Worm (Caenorhabditis elegans): ENCODE results near the gene F53H4.2.

F53H4.2 gene

DNA sequence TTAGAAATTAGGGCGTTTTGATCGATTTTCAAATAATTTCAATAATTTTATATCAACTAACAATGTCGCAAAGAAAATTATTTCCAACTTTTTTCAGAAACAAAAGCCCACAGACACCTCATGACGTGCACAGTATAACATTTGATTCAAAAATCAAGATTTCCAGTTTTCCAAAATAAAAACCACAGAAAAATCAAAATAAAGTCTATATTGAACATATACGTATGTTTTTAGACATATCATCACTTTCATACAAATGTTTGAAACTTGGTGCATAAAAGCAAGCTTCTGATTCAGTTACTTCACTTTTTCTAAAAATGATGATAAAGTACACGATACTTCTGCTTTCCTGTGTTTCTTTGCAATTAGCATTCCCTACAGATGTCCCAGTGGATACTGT lies at the start of gene F53H4.2:
Gene F53H4.2, plus strand, starts transcription at position 301 of the 400 bp plus-strand sequence.
- TF ChIP-seq ztf-23 (GFP tag; IDR thresholded peaks at IDR 0.05) (no peak), T22C8.4 (GFP tag; IDR thresholded peaks at IDR 0.05) (no peak), tab-1 (GFP tag; IDR thresholded peaks at IDR 0.05) (no peak), flt-1 (GFP tag; IDR thresholded peaks at IDR 0.05) (no peak), cog-1 (tag; optimal IDR thresholded peaks at IDR 0.05) (no peak), ref-1 (GFP tag; conservative IDR thresholded peaks at IDR 0.05) (no peak), med-1 (GFP tag; optimal IDR thresholded peaks at IDR 0.05; ENCODE audit: insufficient read depth) (no peak), ztf-29 (GFP tag; IDR thresholded peaks at IDR 0.05) (no peak), klf-2 (GFP tag; conservative IDR thresholded peaks at IDR 0.05) (no peak)

DNA sequence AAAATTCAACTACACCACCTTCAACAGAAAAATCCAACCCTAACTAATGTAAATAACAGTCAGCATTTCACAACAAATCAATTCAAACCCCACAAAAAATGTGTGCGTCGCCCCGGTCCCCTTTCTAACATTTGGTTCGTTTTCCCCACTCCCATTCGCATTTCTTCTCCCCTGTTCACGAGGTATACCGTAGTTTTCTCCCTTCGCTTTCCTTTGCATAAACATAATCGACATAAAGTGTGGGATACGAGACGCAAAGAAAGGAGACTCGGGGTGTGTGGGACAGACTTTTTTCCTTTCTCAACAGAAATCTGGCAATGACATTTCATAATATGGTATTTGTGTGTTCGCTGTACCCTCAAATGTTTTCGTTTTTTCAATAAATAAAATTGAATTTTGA lies 45.6 kb upstream of the F53H4.2 start:
- no peak for TF ChIP-seq T22C8.4 (GFP tag; IDR thresholded peaks at IDR 0.05)
- TF ChIP-seq ztf-29 (GFP tag; IDR thresholded peaks at IDR 0.05): no peak
- TF ChIP-seq tab-1 (GFP tag; IDR thresholded peaks at IDR 0.05): no peak
- TF ChIP-seq ref-1 (GFP tag; conservative IDR thresholded peaks at IDR 0.05): no peak
- TF ChIP-seq flt-1 (GFP tag; IDR thresholded peaks at IDR 0.05): no peak
- TF ChIP-seq med-1 (GFP tag; optimal IDR thresholded peaks at IDR 0.05; ENCODE audit: insufficient read depth): no peak
- no peak for TF ChIP-seq ztf-23 (GFP tag; IDR thresholded peaks at IDR 0.05)
- no peak for TF ChIP-seq cog-1 (tag; optimal IDR thresholded peaks at IDR 0.05)
- TF ChIP-seq klf-2 (GFP tag; conservative IDR thresholded peaks at IDR 0.05): no peak

DNA sequence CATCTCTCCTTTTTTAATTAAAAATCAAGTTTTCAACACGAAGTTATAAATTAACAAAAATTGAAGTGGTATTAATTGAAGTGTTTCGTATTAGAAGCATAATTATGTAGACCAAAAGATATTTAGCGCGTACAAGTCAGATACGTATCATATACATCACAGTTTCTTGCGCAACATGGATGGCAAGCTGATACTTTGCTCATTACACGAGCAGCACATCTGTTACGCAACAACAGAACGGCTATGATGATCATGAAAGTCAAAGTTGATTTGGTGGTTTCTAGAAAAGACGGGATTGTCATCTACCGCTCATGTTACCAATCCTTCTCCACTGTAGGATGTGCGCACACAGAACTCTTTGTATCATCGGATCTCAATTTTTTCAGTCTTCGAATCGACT lies 42.4 kb upstream of the F53H4.2 start:
- TF ChIP-seq cog-1 (tag; optimal IDR thresholded peaks at IDR 0.05) (no peak), tab-1 (GFP tag; IDR thresholded peaks at IDR 0.05) (no peak), ref-1 (GFP tag; conservative IDR thresholded peaks at IDR 0.05) (no peak), klf-2 (GFP tag; conservative IDR thresholded peaks at IDR 0.05) (no peak), T22C8.4 (GFP tag; IDR thresholded peaks at IDR 0.05) (no peak), flt-1 (GFP tag; IDR thresholded peaks at IDR 0.05) (no peak), ztf-29 (GFP tag; IDR thresholded peaks at IDR 0.05) (no peak), ztf-23 (GFP tag; IDR thresholded peaks at IDR 0.05) (no peak), med-1 (GFP tag; optimal IDR thresholded peaks at IDR 0.05; ENCODE audit: insufficient read depth) (no peak)

DNA sequence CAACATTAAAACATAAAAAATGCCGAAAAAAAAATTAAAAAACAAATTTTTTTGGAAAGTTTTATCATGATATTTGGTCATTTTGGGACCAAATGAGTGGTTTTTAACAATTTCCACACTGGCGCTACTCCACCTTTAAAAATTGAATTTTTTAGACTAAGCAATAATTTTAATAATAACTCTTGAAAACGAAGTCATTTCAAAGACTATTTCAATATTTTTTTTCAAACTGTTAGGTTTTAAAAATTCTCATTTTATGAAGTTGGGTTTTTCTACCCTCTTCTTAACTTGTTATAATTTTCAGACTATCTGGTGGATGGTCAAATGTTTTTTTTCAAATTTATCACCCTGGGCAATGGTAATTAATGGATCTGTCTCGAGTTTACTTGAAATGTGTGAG lies 34.8 kb upstream of the F53H4.2 start, which contains the start of gene Y7A5A.8:
Gene Y7A5A.8, plus strand, starts transcription at position 301 of the 400 bp plus-strand sequence.
- no peak for TF ChIP-seq ref-1 (GFP tag; conservative IDR thresholded peaks at IDR 0.05)
- no peak for TF ChIP-seq klf-2 (GFP tag; conservative IDR thresholded peaks at IDR 0.05)
- TF ChIP-seq ztf-23 (GFP tag; IDR thresholded peaks at IDR 0.05): no peak
- TF ChIP-seq ztf-29 (GFP tag; IDR thresholded peaks at IDR 0.05): no peak
- TF ChIP-seq tab-1 (GFP tag; IDR thresholded peaks at IDR 0.05): no peak
- no peak for TF ChIP-seq T22C8.4 (GFP tag; IDR thresholded peaks at IDR 0.05)
- TF ChIP-seq flt-1 (GFP tag; IDR thresholded peaks at IDR 0.05): no peak
- TF ChIP-seq med-1 (GFP tag; optimal IDR thresholded peaks at IDR 0.05; ENCODE audit: insufficient read depth): no peak
- TF ChIP-seq cog-1 (tag; optimal IDR thresholded peaks at IDR 0.05): no peak

DNA sequence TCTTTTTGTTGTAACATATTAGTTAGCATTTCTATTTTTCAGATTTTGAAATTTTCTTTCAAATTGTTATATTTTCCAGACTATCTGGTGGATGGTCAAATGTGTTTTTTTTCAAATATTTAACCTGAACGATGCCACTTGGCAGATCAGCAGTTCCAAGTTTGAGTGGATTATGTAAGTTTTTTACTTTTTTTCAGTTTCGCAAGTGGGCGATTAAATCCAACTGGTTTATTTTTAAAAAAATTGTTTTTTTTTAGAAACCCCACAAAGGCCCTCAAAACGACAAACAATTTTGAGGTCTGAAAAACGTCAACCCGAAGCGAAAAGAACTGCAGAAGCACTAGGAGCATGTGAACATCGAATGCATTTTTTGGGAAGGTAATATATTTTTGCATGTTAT lies 30.1 kb upstream of the F53H4.2 start, which contains the start of gene Y7A5A.9:
Gene Y7A5A.9, plus strand, starts transcription at position 301 of the 400 bp plus-strand sequence.
- TF ChIP-seq ztf-23 (GFP tag; IDR thresholded peaks at IDR 0.05) (no peak), cog-1 (tag; optimal IDR thresholded peaks at IDR 0.05) (no peak), ztf-29 (GFP tag; IDR thresholded peaks at IDR 0.05) (no peak), T22C8.4 (GFP tag; IDR thresholded peaks at IDR 0.05) (no peak), flt-1 (GFP tag; IDR thresholded peaks at IDR 0.05) (no peak), klf-2 (GFP tag; conservative IDR thresholded peaks at IDR 0.05) (no peak), ref-1 (GFP tag; conservative IDR thresholded peaks at IDR 0.05) (no peak), med-1 (GFP tag; optimal IDR thresholded peaks at IDR 0.05; ENCODE audit: insufficient read depth) (no peak), tab-1 (GFP tag; IDR thresholded peaks at IDR 0.05) (no peak)

DNA sequence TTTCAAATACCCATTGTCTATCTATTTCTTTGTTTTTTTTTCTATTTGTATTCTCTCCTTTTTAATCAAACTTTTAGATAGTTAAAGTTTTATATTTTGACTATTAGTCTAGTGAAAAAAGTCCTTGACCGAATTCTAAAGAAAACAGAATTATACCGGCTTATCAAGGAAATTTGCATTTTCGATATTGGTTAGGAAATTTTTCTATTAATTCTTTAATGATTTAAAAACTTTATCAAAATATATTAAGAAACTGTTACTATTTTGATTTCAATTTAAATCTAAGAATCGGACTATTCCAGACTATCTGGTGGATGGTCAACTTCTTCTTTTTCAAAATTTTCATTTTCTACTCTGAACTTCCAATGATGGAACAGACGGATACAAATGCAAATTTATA lies 28.9 kb upstream of the F53H4.2 start, which contains the start of gene Y7A5A.20:
Gene Y7A5A.20, plus strand, starts transcription at position 301 of the 400 bp plus-strand sequence.
- no peak for TF ChIP-seq cog-1 (tag; optimal IDR thresholded peaks at IDR 0.05)
- TF ChIP-seq ztf-23 (GFP tag; IDR thresholded peaks at IDR 0.05): no peak
- TF ChIP-seq tab-1 (GFP tag; IDR thresholded peaks at IDR 0.05): no peak
- no peak for TF ChIP-seq ztf-29 (GFP tag; IDR thresholded peaks at IDR 0.05)
- no peak for TF ChIP-seq flt-1 (GFP tag; IDR thresholded peaks at IDR 0.05)
- TF ChIP-seq med-1 (GFP tag; optimal IDR thresholded peaks at IDR 0.05; ENCODE audit: insufficient read depth): no peak
- TF ChIP-seq ref-1 (GFP tag; conservative IDR thresholded peaks at IDR 0.05): no peak
- no peak for TF ChIP-seq T22C8.4 (GFP tag; IDR thresholded peaks at IDR 0.05)
- no peak for TF ChIP-seq klf-2 (GFP tag; conservative IDR thresholded peaks at IDR 0.05)

DNA sequence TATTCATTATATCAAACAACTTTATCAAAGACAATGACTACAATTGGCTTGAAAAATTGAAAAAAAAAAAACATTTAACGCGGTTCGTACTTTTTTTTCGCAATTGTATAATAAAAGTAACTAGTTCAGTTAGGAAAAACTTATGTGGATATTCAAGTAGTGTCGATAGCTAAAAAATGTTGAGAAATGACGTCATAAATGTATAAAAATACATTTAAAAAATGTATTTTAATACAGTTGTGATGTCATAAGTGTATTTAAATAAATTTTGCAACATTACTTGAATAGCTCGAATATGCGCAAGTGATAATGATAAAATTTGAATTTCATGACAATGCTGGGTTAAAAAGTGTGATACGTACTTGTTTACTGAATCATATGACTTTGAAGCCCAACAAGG lies 25.4 kb upstream of the F53H4.2 start:
- TF ChIP-seq ref-1 (GFP tag; conservative IDR thresholded peaks at IDR 0.05) (no peak), T22C8.4 (GFP tag; IDR thresholded peaks at IDR 0.05) (no peak), klf-2 (GFP tag; conservative IDR thresholded peaks at IDR 0.05) (no peak), ztf-23 (GFP tag; IDR thresholded peaks at IDR 0.05) (no peak), tab-1 (GFP tag; IDR thresholded peaks at IDR 0.05) (no peak), cog-1 (tag; optimal IDR thresholded peaks at IDR 0.05) (no peak), med-1 (GFP tag; optimal IDR thresholded peaks at IDR 0.05; ENCODE audit: insufficient read depth) (no peak), ztf-29 (GFP tag; IDR thresholded peaks at IDR 0.05) (no peak), flt-1 (GFP tag; IDR thresholded peaks at IDR 0.05) (no peak)

DNA sequence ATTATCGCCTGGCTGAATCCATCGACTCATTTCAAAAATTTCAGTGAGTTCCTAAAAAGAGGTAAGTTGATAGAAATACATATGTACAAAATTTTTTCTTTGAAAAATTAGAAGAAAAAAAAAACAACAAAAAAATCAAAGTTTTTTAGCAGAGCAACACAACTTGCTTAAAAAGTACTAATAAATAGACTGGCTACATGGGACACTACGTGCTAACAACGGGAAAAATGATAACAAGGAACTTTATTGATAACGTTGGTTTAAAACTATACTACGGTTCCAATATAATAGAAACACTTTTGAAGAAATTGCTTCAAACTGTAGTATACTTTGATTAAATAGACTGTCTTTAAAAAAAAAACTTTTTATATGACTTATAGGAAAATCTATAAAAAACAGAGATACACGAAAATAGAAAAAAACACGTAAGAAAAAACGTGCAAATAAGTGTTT lies 18.4 kb upstream of the F53H4.2 start, which contains the start of gene acox-1.6:
Gene acox-1.6, minus strand, starts transcription at position 51 of the 453 bp plus-strand sequence.
- no peak for TF ChIP-seq ztf-23 (GFP tag; IDR thresholded peaks at IDR 0.05)
- no peak for TF ChIP-seq ztf-29 (GFP tag; IDR thresholded peaks at IDR 0.05)
- TF ChIP-seq T22C8.4 (GFP tag; IDR thresholded peaks at IDR 0.05): no peak
- no peak for TF ChIP-seq med-1 (GFP tag; optimal IDR thresholded peaks at IDR 0.05; ENCODE audit: insufficient read depth)
- TF ChIP-seq flt-1 (GFP tag; IDR thresholded peaks at IDR 0.05): no peak
- no peak for TF ChIP-seq klf-2 (GFP tag; conservative IDR thresholded peaks at IDR 0.05)
- no peak for TF ChIP-seq ref-1 (GFP tag; conservative IDR thresholded peaks at IDR 0.05)
- TF ChIP-seq tab-1 (GFP tag; IDR thresholded peaks at IDR 0.05): no peak
- no peak for TF ChIP-seq cog-1 (tag; optimal IDR thresholded peaks at IDR 0.05)

DNA sequence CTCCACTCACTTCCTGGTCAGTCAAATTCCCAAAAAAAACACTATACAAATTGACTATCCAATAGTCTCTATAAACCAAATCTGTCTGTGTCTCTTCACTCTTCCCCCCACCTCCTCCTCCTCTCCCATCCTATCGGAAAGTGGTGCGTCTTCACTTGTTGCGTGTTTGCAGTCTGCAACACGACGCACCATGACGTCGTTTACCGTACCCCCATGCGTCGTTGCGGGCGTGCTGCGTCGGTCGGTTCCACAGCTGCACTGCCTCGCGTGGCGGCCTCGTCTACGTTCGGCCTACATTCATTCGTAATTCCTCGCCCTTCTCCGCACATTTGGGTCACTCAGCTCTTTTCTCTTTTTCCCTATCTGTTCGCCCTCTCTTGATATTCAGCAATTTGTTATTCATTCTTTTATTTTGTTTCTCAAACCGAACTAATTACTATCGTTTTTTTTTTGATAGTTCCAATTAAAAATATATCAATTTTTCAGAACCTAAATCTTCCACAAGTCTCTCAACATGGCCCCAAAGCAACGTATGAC lies 15.8 kb upstream of the F53H4.2 start, which contains the start of gene serp-1.1:
Gene serp-1.1, plus strand, starts transcription at position 487 of the 537 bp plus-strand sequence.
- TF ChIP-seq med-1 (GFP tag; optimal IDR thresholded peaks at IDR 0.05; ENCODE audit: insufficient read depth) (no peak), T22C8.4 (GFP tag; IDR thresholded peaks at IDR 0.05) (no peak), klf-2 (GFP tag; conservative IDR thresholded peaks at IDR 0.05) (no peak), flt-1 (GFP tag; IDR thresholded peaks at IDR 0.05) (peak; percentile 88), ref-1 (GFP tag; conservative IDR thresholded peaks at IDR 0.05) (no peak), tab-1 (GFP tag; IDR thresholded peaks at IDR 0.05) (no peak; the same call in 1 of the 2 replicates), cog-1 (tag; optimal IDR thresholded peaks at IDR 0.05) (peak; percentile 85), ztf-29 (GFP tag; IDR thresholded peaks at IDR 0.05) (peak; percentile 61; the same call in 1 of the 2 replicates), ztf-23 (GFP tag; IDR thresholded peaks at IDR 0.05) (peak; percentile 81)

Measured in whole organism, midembryonic.